Worm (Caenorhabditis elegans) whole organism, midembryonic: Measurements from ENCODE around the gene wdr-83.

Experiments used
- T22C8.4 ChIP-seq: fragments of 200-800 bp; sonication (Bioruptor generic); IDR thresholded peaks from 2 replicates; pipeline ENCODE4 v1.3.6; 2022; ENCODE audit warnings: missing genetic modification characterization, missing compliant biosample characterization
- cog-1 ChIP-seq: sonication (generic microtip); optimal IDR thresholded peaks from 2 replicates; lab custom pipeline; 2016; ENCODE audit warnings: missing genetic modification characterization, missing compliant biosample characterization
- flt-1 ChIP-seq: fragments of 200-800 bp; sonication (Bioruptor generic); IDR thresholded peaks from 2 replicates; pipeline ENCODE4 v1.3.6; 2022; ENCODE audit warnings: missing genetic modification characterization, missing compliant biosample characterization
- klf-2 ChIP-seq: fragments of 200-800 bp; sonication (Bioruptor generic); conservative IDR thresholded peaks from 2 replicates; pipeline ENCODE4 v1.3.6; 2022; ENCODE audit warnings: missing genetic modification reagents, missing genetic modification characterization, missing compliant biosample characterization
- med-1 ChIP-seq: sonication (generic microtip); optimal IDR thresholded peaks from 2 replicates; lab custom pipeline; 2017; ENCODE audit warnings: missing genetic modification characterization, mild to moderate bottlenecking, missing compliant biosample characterization, antibody characterized with exemption, missing genetic modification reagents; ENCODE audit not compliant: insufficient read depth
- ref-1 ChIP-seq: fragments of 200-800 bp; sonication (Bioruptor generic); conservative IDR thresholded peaks from 2 replicates; pipeline ENCODE4 v1.3.6; 2022; ENCODE audit warnings: missing genetic modification reagents, missing genetic modification characterization, missing compliant biosample characterization
- tab-1 ChIP-seq: fragments of 200-800 bp; sonication (Bioruptor generic); IDR thresholded peaks from 2 replicates; pipeline ENCODE4 v1.3.6; 2022; ENCODE audit warnings: missing genetic modification characterization, missing compliant biosample characterization
- ztf-23 ChIP-seq: fragments of 200-800 bp; sonication (Bioruptor generic); IDR thresholded peaks from 2 replicates; pipeline ENCODE4 v1.3.6; 2022; ENCODE audit warnings: missing genetic modification reagents, missing genetic modification characterization, missing compliant biosample characterization
- ztf-29 ChIP-seq: fragments of 200-800 bp; sonication (Bioruptor generic); IDR thresholded peaks from 2 replicates; pipeline ENCODE4 v1.3.6; 2022; ENCODE audit warnings: missing genetic modification reagents, missing genetic modification characterization, missing compliant biosample characterization

wdr-83 gene

ce11 chrII:5056254-5056653 is 24.7 kb upstream of the wdr-83 start:
- no peak for TF ChIP-seq T22C8.4 (GFP tag; lab: Robert Waterston, UW)
- no peak for TF ChIP-seq klf-2 (GFP tag; lab: Robert Waterston, UW)
- TF ChIP-seq tab-1 (GFP tag; lab: Robert Waterston, UW), result no peak
- no peak for TF ChIP-seq cog-1 (tag; lab: Kevin White, UChicago)
- TF ChIP-seq ztf-23 (GFP tag; lab: Robert Waterston, UW), result no peak
- TF ChIP-seq flt-1 (GFP tag; lab: Robert Waterston, UW), result no peak
- TF ChIP-seq ref-1 (GFP tag; lab: Robert Waterston, UW), result no peak
- TF ChIP-seq ztf-29, result no peak
- TF ChIP-seq med-1, result no peak

- TF ChIP-seq med-1, result no peak
- TF ChIP-seq ztf-29, result no peak; the same call in 1 of the 2 replicates
- TF ChIP-seq flt-1 (GFP tag; lab: Robert Waterston, UW), result peak; percentile 77
- no peak for TF ChIP-seq klf-2 (GFP tag; lab: Robert Waterston, UW)
- TF ChIP-seq ztf-23 (GFP tag; lab: Robert Waterston, UW), result peak; percentile 83
- TF ChIP-seq tab-1 (GFP tag; lab: Robert Waterston, UW), result no peak
- peak; percentile 65 for TF ChIP-seq cog-1 (tag; lab: Kevin White, UChicago)
- TF ChIP-seq ref-1 (GFP tag; lab: Robert Waterston, UW), result no peak
- peak; percentile 72; the same call in 1 of the 2 replicates for TF ChIP-seq T22C8.4 (GFP tag; lab: Robert Waterston, UW)
These were observed 23.7 kb upstream of the wdr-83 start, which contains the start of the genes ify-1 and rpl-22 for ce11 chrII:5055129-5055666. Gene ify-1, minus strand, starts transcription at chrII:5055179. Gene rpl-22, plus strand, starts transcription at chrII:5055616.

- TF ChIP-seq ztf-29, result no peak
- no peak for TF ChIP-seq ref-1 (GFP tag; lab: Robert Waterston, UW)
- TF ChIP-seq flt-1 (GFP tag; lab: Robert Waterston, UW), result no peak
- TF ChIP-seq tab-1 (GFP tag; lab: Robert Waterston, UW), result no peak
- no peak for TF ChIP-seq ztf-23 (GFP tag; lab: Robert Waterston, UW)
- TF ChIP-seq cog-1 (tag; lab: Kevin White, UChicago), result no peak
- TF ChIP-seq T22C8.4 (GFP tag; lab: Robert Waterston, UW), result no peak
- no peak for TF ChIP-seq med-1
- TF ChIP-seq klf-2 (GFP tag; lab: Robert Waterston, UW), result no peak
These were observed 19.3 kb upstream of the wdr-83 start for ce11 chrII:5050776-5051175.

ce11 chrII:5049865-5050342 is 18.4 kb upstream of the wdr-83 start, which contains the start of gene F33G12.6:
Gene F33G12.6, plus strand, starts transcription at chrII:5049915.
- no peak for TF ChIP-seq T22C8.4 (GFP tag; lab: Robert Waterston, UW)
- no peak for TF ChIP-seq ref-1 (GFP tag; lab: Robert Waterston, UW)
- TF ChIP-seq cog-1 (tag; lab: Kevin White, UChicago), result no peak
- TF ChIP-seq tab-1 (GFP tag; lab: Robert Waterston, UW), result no peak
- TF ChIP-seq ztf-29, result no peak
- TF ChIP-seq flt-1 (GFP tag; lab: Robert Waterston, UW), result no peak
- no peak for TF ChIP-seq ztf-23 (GFP tag; lab: Robert Waterston, UW)
- TF ChIP-seq med-1, result no peak
- no peak for TF ChIP-seq klf-2 (GFP tag; lab: Robert Waterston, UW)

ce11 chrII:5049249-5049648 is 17.7 kb upstream of the wdr-83 start:
- no peak for TF ChIP-seq T22C8.4 (GFP tag; lab: Robert Waterston, UW)
- TF ChIP-seq klf-2 (GFP tag; lab: Robert Waterston, UW), result no peak
- TF ChIP-seq ztf-23 (GFP tag; lab: Robert Waterston, UW), result no peak
- no peak for TF ChIP-seq ztf-29
- TF ChIP-seq med-1, result no peak
- no peak for TF ChIP-seq tab-1 (GFP tag; lab: Robert Waterston, UW)
- no peak for TF ChIP-seq flt-1 (GFP tag; lab: Robert Waterston, UW)
- TF ChIP-seq cog-1 (tag; lab: Kevin White, UChicago), result no peak
- no peak for TF ChIP-seq ref-1 (GFP tag; lab: Robert Waterston, UW)

ce11 chrII:5048185-5048795 is 16.8 kb upstream of the wdr-83 start:
- TF ChIP-seq ztf-23 (GFP tag; lab: Robert Waterston, UW) (no peak), cog-1 (tag; lab: Kevin White, UChicago) (no peak), med-1 (no peak), ref-1 (GFP tag; lab: Robert Waterston, UW) (no peak), flt-1 (GFP tag; lab: Robert Waterston, UW) (no peak), ztf-29 (no peak), klf-2 (GFP tag; lab: Robert Waterston, UW) (no peak), T22C8.4 (GFP tag; lab: Robert Waterston, UW) (no peak), tab-1 (GFP tag; lab: Robert Waterston, UW) (no peak)

ce11 chrII:5047279-5047678 is 15.8 kb upstream of the wdr-83 start:
- TF ChIP-seq cog-1 (tag; lab: Kevin White, UChicago) (peak; percentile 7), tab-1 (GFP tag; lab: Robert Waterston, UW) (no peak)

ce11 chrII:5046209-5047200 is 15.0 kb upstream of the wdr-83 start:
- TF ChIP-seq cog-1 (tag; lab: Kevin White, UChicago), result no peak
- no peak for TF ChIP-seq T22C8.4 (GFP tag; lab: Robert Waterston, UW)
- no peak for TF ChIP-seq flt-1 (GFP tag; lab: Robert Waterston, UW)
- no peak for TF ChIP-seq med-1
- TF ChIP-seq tab-1 (GFP tag; lab: Robert Waterston, UW), result no peak
